ENCODE assay signal across 4 fruit fly cellular contexts in genomic region chr3R:21067543-21067942, dm6.
TF ChIP-seq lines count a peak whose summit lies in the region.

No protein-coding gene starts in this region.

- no peak for TF ChIP-seq CTCF in whole organism, embryonic (GFP tag; optimal IDR thresholded peaks at IDR 0.05; lab: Kevin White, UChicago)

TF ChIP-seq in whole organism, adult, 20 proteins besides CTCF, POLR2A, EP300 and RAD21:
- TF ChIP-seq CG14711 (tag; optimal IDR thresholded peaks at IDR 0.05; lab: Kevin White, UChicago) (no peak), kay (GFP tag; lab: Kevin White, UChicago; ENCODE audit: borderline replicate concordance) (peak; percentile 63)

TF ChIP-seq in whole organism, embryonic, 481 proteins besides CTCF, POLR2A, EP300 and RAD21:
- TF ChIP-seq Sin3A (optimal IDR thresholded peaks at IDR 0.05; lab: Kevin White, UChicago) (no peak), sim (GFP tag; IDR thresholded peaks at IDR 0.05; lab: Robert Waterston, UW) (no peak), exex (tag; optimal IDR thresholded peaks at IDR 0.05; lab: Kevin White, UChicago) (peak; percentile 67)

TF ChIP-seq in whole organism, prepupa, 60 proteins besides CTCF, POLR2A, EP300 and RAD21:
- TF ChIP-seq esn (GFP tag; optimal IDR thresholded peaks at IDR 0.05; lab: Kevin White, UChicago), result no peak
- peak; percentile 65 for TF ChIP-seq vri (GFP tag; optimal IDR thresholded peaks at IDR 0.05; lab: Kevin White, UChicago)

TF ChIP-seq in whole organism, wandering third instar larva, 38 proteins besides CTCF, POLR2A, EP300 and RAD21:
- TF ChIP-seq dmrt93B (GFP tag; optimal IDR thresholded peaks at IDR 0.05; lab: Kevin White, UChicago), result no peak
- TF ChIP-seq br (GFP tag; optimal IDR thresholded peaks at IDR 0.05; lab: Kevin White, UChicago), result peak; percentile 34
